Fruit fly (Drosophila melanogaster) whole organism, embryonic: ENCODE results near the gene Dbx.

Experiments used
- Ada2b ChIP-seq: fragments of 200-800 bp; sonication (Bioruptor generic); IDR thresholded peaks from 2 replicates; pipeline ENCODE4 v1.3.6; 2022; ENCODE audit warnings: missing biosample characterization, missing genetic modification characterization
- Aef1 ChIP-seq: fragments of 200-800 bp; sonication (Bioruptor generic); IDR thresholded peaks from 3 replicates; pipeline ENCODE4 v1.3.6; 2022; ENCODE audit warnings: missing biosample characterization, missing genetic modification characterization
- Atf6 ChIP-seq: fragments of 200-800 bp; sonication (Bioruptor generic); IDR thresholded peaks from 2 replicates; pipeline ENCODE4 v1.3.6; 2022; ENCODE audit warnings: missing biosample characterization, missing genetic modification characterization
- Awh ChIP-seq: fragments of 200-800 bp; sonication (Bioruptor generic); IDR thresholded peaks from 2 replicates; pipeline ENCODE4, ENCODE4 v1.3.6; 2022; ENCODE audit warnings: missing biosample characterization, missing genetic modification characterization
- B-H1 ChIP-seq: fragments of 200-800 bp; sonication (Bioruptor generic); IDR thresholded peaks from 3 replicates; pipeline ENCODE4 v1.3.6; 2022; ENCODE audit warnings: missing biosample characterization, missing genetic modification characterization
- BtbVII ChIP-seq: fragments of 200-800 bp; sonication (Bioruptor generic); optimal IDR thresholded peaks from 3 replicates; lab custom pipeline; 2017; ENCODE audit warnings: missing biosample characterization, mild to moderate bottlenecking, missing genetic modification characterization
- C15 ChIP-seq: fragments of 200-800 bp; sonication (Bioruptor generic); IDR thresholded peaks from 3 replicates; pipeline ENCODE4 v1.3.6; 2022; ENCODE audit warnings: missing biosample characterization, missing genetic modification characterization
- CG10366 ChIP-seq: fragments of 200-800 bp; sonication (Bioruptor generic); IDR thresholded peaks from 2 replicates; pipeline ENCODE4 v1.3.6; 2022; ENCODE audit warnings: missing biosample characterization, missing genetic modification characterization
- CG12071 ChIP-seq: fragments of 200-800 bp; sonication (Bioruptor generic); optimal IDR thresholded peaks from 3 replicates; lab custom pipeline; 2018; ENCODE audit warnings: missing biosample characterization, mild to moderate bottlenecking, missing genetic modification characterization
- CG1603 ChIP-seq: fragments of 200-800 bp; sonication (Bioruptor generic); optimal IDR thresholded peaks from 2 replicates; lab custom pipeline; 2019; ENCODE audit warnings: missing biosample characterization, mild to moderate bottlenecking, missing genetic modification characterization, moderate library complexity
- CG17361 ChIP-seq: fragments of 200-800 bp; sonication (Bioruptor generic); IDR thresholded peaks from 3 replicates; pipeline ENCODE4 v1.3.6; 2022; ENCODE audit warnings: missing biosample characterization, missing genetic modification characterization
- CG31441 ChIP-seq: fragments of 200-800 bp; sonication (Bioruptor generic); IDR thresholded peaks from 2 replicates; pipeline ENCODE4 v1.3.6; 2022; ENCODE audit warnings: missing biosample characterization, missing genetic modification characterization
- CG3163 ChIP-seq: fragments of 200-800 bp; sonication (Bioruptor generic); optimal IDR thresholded peaks from 3 replicates; lab custom pipeline; 2016; ENCODE audit warnings: missing biosample characterization, missing genetic modification characterization
- CG4328 ChIP-seq: fragments of 200-800 bp; sonication (Bioruptor generic); optimal IDR thresholded peaks from 3 replicates; lab custom pipeline; 2017; ENCODE audit warnings: missing biosample characterization, missing genetic modification reagents, missing genetic modification characterization
- CG4730 ChIP-seq: fragments of 200-800 bp; sonication (Bioruptor generic); IDR thresholded peaks from 2 replicates; pipeline ENCODE4 v1.3.6; 2022; ENCODE audit warnings: missing biosample characterization, missing genetic modification characterization
- CG5245 ChIP-seq: fragments of 200-800 bp; sonication (Bioruptor generic); optimal IDR thresholded peaks from 3 replicates; lab custom pipeline; 2016; ENCODE audit warnings: missing biosample characterization, missing genetic modification characterization
- CG5953 ChIP-seq: fragments of 200-800 bp; sonication (Bioruptor generic); IDR thresholded peaks from 2 replicates; pipeline ENCODE4 v1.3.6; 2022; ENCODE audit warnings: missing biosample characterization, missing genetic modification characterization
- CG7357 ChIP-seq: fragments of 200-800 bp; sonication (Bioruptor generic); IDR thresholded peaks from 3 replicates; pipeline ENCODE4 v1.3.6; 2022; ENCODE audit warnings: missing biosample characterization, missing genetic modification characterization
- CG8924 ChIP-seq: fragments of 200-800 bp; optimal IDR thresholded peaks from 3 replicates; lab custom pipeline; 2019; ENCODE audit warnings: missing biosample characterization, mild to moderate bottlenecking, missing genetic modification characterization, moderate library complexity
- CG9215 ChIP-seq: fragments of 200-800 bp; sonication (Bioruptor generic); IDR thresholded peaks from 2 replicates; pipeline ENCODE4 v1.3.6; 2022; ENCODE audit warnings: missing biosample characterization, missing genetic modification characterization
- CG9932 ChIP-seq: fragments of 200-800 bp; sonication (Bioruptor generic); IDR thresholded peaks from 2 replicates; pipeline ENCODE4 v1.3.6; 2022; ENCODE audit warnings: missing biosample characterization, missing genetic modification characterization
- D ChIP-seq, 2 experiments: fragments of 200-800 bp in 1 of 2; fragments of >200 bp in 1 of 2; sonication (Bioruptor generic) in 1 of 2; optimal IDR thresholded peaks; 2 replicates in 1 of 2; 3 replicates in 1 of 2; lab custom pipeline; 2017; ENCODE audit warnings: mild to moderate bottlenecking in 1 of 2, missing biosample characterization in 1 of 2, missing genetic modification characterization in 1 of 2, missing genetic modification reagents in 1 of 2
- Drgx ChIP-seq: fragments of 200-800 bp; sonication (Bioruptor generic); IDR thresholded peaks from 2 replicates; pipeline ENCODE4 v1.3.6; 2022; ENCODE audit warnings: missing biosample characterization, missing genetic modification characterization
- E2f1 ChIP-seq: fragments of 200-800 bp; sonication (Bioruptor generic); IDR thresholded peaks from 2 replicates; pipeline ENCODE4 v1.3.6; 2022; ENCODE audit warnings: missing biosample characterization, missing genetic modification characterization
- E2f2 ChIP-seq: fragments of 200-800 bp; sonication (Bioruptor generic); IDR thresholded peaks from 2 replicates; pipeline ENCODE4 v1.3.6; 2022; ENCODE audit warnings: missing biosample characterization, missing genetic modification characterization
- Ets65A ChIP-seq: fragments of 200-800 bp; sonication (Bioruptor generic); peaks from one replicate; lab custom pipeline; 2016; ENCODE audit warnings: missing biosample characterization, missing genetic modification characterization
- Ets97D ChIP-seq: fragments of 200-800 bp; sonication (Bioruptor generic); optimal IDR thresholded peaks from 3 replicates; lab custom pipeline; 2016; ENCODE audit warnings: missing biosample characterization, missing genetic modification characterization
- Fer1 ChIP-seq: fragments of 200-800 bp; sonication (Bioruptor generic); optimal IDR thresholded peaks from 2 replicates; lab custom pipeline; 2017; ENCODE audit warnings: missing biosample characterization, mild to moderate bottlenecking, missing genetic modification characterization
- GATAe ChIP-seq: fragments of 200-800 bp; sonication (Bioruptor generic); conservative IDR thresholded peaks from 2 replicates; pipeline ENCODE4 v1.3.6; 2022; ENCODE audit warnings: missing biosample characterization, missing genetic modification characterization
- Med ChIP-seq: fragments of 200-800 bp; sonication (Bioruptor generic); peaks from one replicate; lab custom pipeline; 2016; ENCODE audit warnings: missing biosample characterization, missing genetic modification characterization, mild to moderate bottlenecking, inconsistent platforms, moderate library complexity
- Nf-YA ChIP-seq: fragments of 200-800 bp; sonication (Bioruptor generic); IDR thresholded peaks from 2 replicates; pipeline ENCODE4 v1.3.6; 2022; ENCODE audit warnings: missing biosample characterization, missing genetic modification characterization
- Pdp1 ChIP-seq, 2 experiments: fragments of 200-800 bp; sonication (Bioruptor generic); optimal IDR thresholded peaks; 3 replicates each; lab custom pipeline; 2016; ENCODE audit warnings: missing biosample characterization in 2 of 2, missing genetic modification characterization in 2 of 2, mild to moderate bottlenecking in 1 of 2, moderate library complexity in 1 of 2
- Rx ChIP-seq: fragments of 200-800 bp; sonication (Bioruptor generic); IDR thresholded peaks from 2 replicates; pipeline ENCODE4 v1.3.6; 2022; ENCODE audit warnings: missing biosample characterization, missing genetic modification characterization
- Sox102F ChIP-seq: fragments of 200-800 bp; sonication (Bioruptor generic); optimal IDR thresholded peaks from 2 replicates; lab custom pipeline; 2018; ENCODE audit warnings: missing biosample characterization, mild to moderate bottlenecking, missing genetic modification characterization, moderate library complexity
- ase ChIP-seq: fragments of 200-800 bp; sonication (Bioruptor generic); IDR thresholded peaks from 3 replicates; pipeline ENCODE4 v1.3.6; 2022; ENCODE audit warnings: missing biosample characterization, missing genetic modification characterization
- bab2 ChIP-seq: fragments of 200-800 bp; sonication (Bioruptor generic); optimal IDR thresholded peaks from 2 replicates; lab custom pipeline; 2016; ENCODE audit warnings: missing biosample characterization, missing genetic modification characterization
- bcd ChIP-seq: fragments of 200-800 bp; sonication (Bioruptor generic); optimal IDR thresholded peaks from 2 replicates; lab custom pipeline; 2017; ENCODE audit warnings: missing biosample characterization, mild to moderate bottlenecking, missing genetic modification characterization
- bigmax ChIP-seq: fragments of 200-800 bp; sonication (Bioruptor generic); optimal IDR thresholded peaks from 2 replicates; lab custom pipeline; 2018; ENCODE audit warnings: missing biosample characterization, mild to moderate bottlenecking, missing genetic modification characterization
- chm ChIP-seq: fragments of 200-800 bp; sonication (Bioruptor generic); IDR thresholded peaks from 2 replicates; pipeline ENCODE4 v1.3.6; 2022; ENCODE audit warnings: missing biosample characterization, missing genetic modification characterization
- dan ChIP-seq: fragments of 200-800 bp; sonication (Bioruptor generic); IDR thresholded peaks from 2 replicates; pipeline ENCODE4 v1.3.6; 2022; ENCODE audit warnings: missing biosample characterization, missing genetic modification characterization
- danr ChIP-seq: fragments of 200-800 bp; sonication (Bioruptor generic); IDR thresholded peaks from 2 replicates; pipeline ENCODE4 v1.3.6; 2022; ENCODE audit warnings: missing biosample characterization, missing genetic modification characterization
- dimm ChIP-seq: fragments of 200-800 bp; sonication (Bioruptor generic); IDR thresholded peaks from 2 replicates; pipeline ENCODE4 v1.3.6; 2022; ENCODE audit warnings: missing biosample characterization, missing genetic modification characterization
- ind ChIP-seq: fragments of 200-800 bp; sonication (Bioruptor generic); optimal IDR thresholded peaks from 3 replicates; lab custom pipeline; 2016; ENCODE audit warnings: missing biosample characterization, missing genetic modification characterization
- klu ChIP-seq: fragments of 200-800 bp; sonication (Bioruptor generic); IDR thresholded peaks from 2 replicates; pipeline ENCODE4 v1.3.6; 2022; ENCODE audit warnings: missing biosample characterization, missing genetic modification characterization
- lmd ChIP-seq: fragments of 200-800 bp; sonication (Bioruptor generic); IDR thresholded peaks from 2 replicates; pipeline ENCODE4 v1.3.6; 2022; ENCODE audit warnings: missing biosample characterization, missing genetic modification characterization
- pnt ChIP-seq: fragments of 200-800 bp; sonication (Bioruptor generic); optimal IDR thresholded peaks from 3 replicates; lab custom pipeline; 2016; ENCODE audit warnings: missing biosample characterization, missing genetic modification characterization
- pum ChIP-seq: fragments of 200-800 bp; sonication (Bioruptor generic); optimal IDR thresholded peaks from 2 replicates; lab custom pipeline; 2016; ENCODE audit warnings: missing biosample characterization, missing genetic modification characterization
- ranshi ChIP-seq: fragments of 200-800 bp; sonication (Bioruptor generic); IDR thresholded peaks from 2 replicates; pipeline ENCODE4 v1.3.6; 2022; ENCODE audit warnings: missing biosample characterization, missing genetic modification characterization
- scrt ChIP-seq: fragments of 200-800 bp; sonication (Bioruptor generic); optimal IDR thresholded peaks from 2 replicates; lab custom pipeline; 2018; ENCODE audit warnings: missing biosample characterization, mild to moderate bottlenecking, missing genetic modification characterization, moderate library complexity
- stc ChIP-seq: fragments of 200-800 bp; sonication (Bioruptor generic); IDR thresholded peaks from 2 replicates; pipeline ENCODE4 v1.3.6; 2022; ENCODE audit warnings: missing biosample characterization, missing genetic modification characterization
- vvl ChIP-seq: fragments of 200-800 bp; sonication (Bioruptor generic); IDR thresholded peaks from 2 replicates; pipeline ENCODE4 v1.3.6; 2022; ENCODE audit warnings: missing biosample characterization, missing genetic modification characterization

Gene Dbx

dm6 chr3L:1880692-1881091 lies 40.4 kb upstream of the Dbx start (continued):
- TF ChIP-seq CG4328 (GFP tag; lab: Kevin White, UChicago) = no peak
- no peak for TF ChIP-seq bigmax
- TF ChIP-seq BtbVII (GFP tag; lab: Kevin White, UChicago) = peak; percentile 24
- TF ChIP-seq E2f1 (GFP tag; lab: Robert Waterston, UW) = 0 out of 2 replicates have a peak, but pooled peaks have one; percentile 21
- TF ChIP-seq bcd (GFP tag; lab: Kevin White, UChicago) = peak; percentile 2
- TF ChIP-seq GATAe (GFP tag; lab: Robert Waterston, UW) = 0 out of 2 replicates have a peak, but pooled peaks have one; percentile 29
- TF ChIP-seq Nf-YA (GFP tag; lab: Robert Waterston, UW) = peak; percentile 54
- peak; percentile 46 for TF ChIP-seq CG12071 (GFP tag; lab: Kevin White, UChicago)
- no peak for TF ChIP-seq Ets97D
- peak; percentile 45 for TF ChIP-seq CG9932 (GFP tag; lab: Robert Waterston, UW)
- peak; percentile 6 for TF ChIP-seq pnt (GFP tag; lab: Kevin White, UChicago)
- peak; percentile 65; the same call in 1 of the 2 replicates for TF ChIP-seq lmd (GFP tag; lab: Robert Waterston, UW)
- TF ChIP-seq CG17361 (GFP tag; lab: Robert Waterston, UW) = 0 out of 3 replicates have a peak, but pooled peaks have one; percentile 37
- peak; percentile 34; the same call in 1 of the 2 replicates for TF ChIP-seq CG10366
- no peak for TF ChIP-seq scrt (GFP tag; lab: Kevin White, UChicago)
- TF ChIP-seq dimm (GFP tag; lab: Robert Waterston, UW) = 0 out of 2 replicates have a peak, but pooled peaks have one; percentile 19
- TF ChIP-seq klu (GFP tag; lab: Robert Waterston, UW) = peak; percentile 44; the same call in 1 of the 2 replicates
- peak; percentile 30; the same call in 1 of the 2 replicates for TF ChIP-seq Awh (GFP tag; lab: Robert Waterston, UW)
- TF ChIP-seq D (optimal IDR thresholded peaks at IDR 0.05; lab: Kevin White, UChicago) = no peak
- peak; percentile 4 for TF ChIP-seq D (GFP tag; optimal IDR thresholded peaks at IDR 0.05; lab: Kevin White, UChicago)
- no peak for TF ChIP-seq chm (GFP tag; lab: Robert Waterston, UW)
- peak; percentile 53 for TF ChIP-seq stc (GFP tag; lab: Robert Waterston, UW)
- TF ChIP-seq dan = no peak
- peak; percentile 13 for TF ChIP-seq CG1603 (tag; lab: Kevin White, UChicago)
- peak; percentile 25 for TF ChIP-seq bab2 (GFP tag; lab: Kevin White, UChicago)
- 0 out of 2 replicates have a peak, but pooled peaks have one; percentile 40 for TF ChIP-seq CG5953 (GFP tag; lab: Robert Waterston, UW)
- TF ChIP-seq CG3163 = no peak
- peak; percentile 14; the same call in 1 of the 2 replicates for TF ChIP-seq E2f2 (GFP tag; lab: Robert Waterston, UW)
- peak; percentile 23 for TF ChIP-seq CG5245 (GFP tag; lab: Kevin White, UChicago)
- TF ChIP-seq CG9215 (GFP tag; lab: Robert Waterston, UW) = peak; percentile 6; the same call in 1 of the 2 replicates
- peak; percentile 59; the same call in 1 of the 3 replicates for TF ChIP-seq ase
- TF ChIP-seq C15 (GFP tag; lab: Robert Waterston, UW) = 0 out of 3 replicates have a peak, but pooled peaks have one; percentile 54
- peak; percentile 11 to 24 for TF ChIP-seq Pdp1 (GFP tag; optimal IDR thresholded peaks at IDR 0.05; lab: Kevin White, UChicago)
- peak; percentile 43 for TF ChIP-seq Ets65A (GFP tag; lab: Kevin White, UChicago)
- 0 out of 2 replicates have a peak, but pooled peaks have one; percentile 29 for TF ChIP-seq CG4730 (GFP tag; lab: Robert Waterston, UW)
- TF ChIP-seq Drgx (GFP tag; lab: Robert Waterston, UW) = peak; percentile 80
- TF ChIP-seq vvl (GFP tag; lab: Robert Waterston, UW) = peak; percentile 80
- peak; percentile 70 for TF ChIP-seq Ada2b (GFP tag; lab: Robert Waterston, UW)
- 0 out of 2 replicates have a peak, but pooled peaks have one; percentile 22 for TF ChIP-seq CG31441 (GFP tag; lab: Robert Waterston, UW)
- peak; percentile 66 for TF ChIP-seq Aef1 (GFP tag; lab: Robert Waterston, UW)
- 0 out of 2 replicates have a peak, but pooled peaks have one; percentile 22 for TF ChIP-seq danr
- TF ChIP-seq ind (GFP tag; lab: Kevin White, UChicago) = peak; percentile 53
- peak; percentile 25 for TF ChIP-seq Sox102F (GFP tag; lab: Kevin White, UChicago)
- peak; percentile 90 for TF ChIP-seq Med (GFP tag; lab: Kevin White, UChicago)
- no peak for TF ChIP-seq pum
- peak; percentile 51 for TF ChIP-seq Fer1 (GFP tag; lab: Kevin White, UChicago)
- TF ChIP-seq CG7357 = 0 out of 3 replicates have a peak, but pooled peaks have one; percentile 34
- no peak for TF ChIP-seq CG8924 (tag; lab: Kevin White, UChicago)
- TF ChIP-seq Atf6 (GFP tag; lab: Robert Waterston, UW) = 0 out of 2 replicates have a peak, but pooled peaks have one; percentile 46
- TF ChIP-seq ranshi (GFP tag; lab: Robert Waterston, UW) = peak; percentile 72
- TF ChIP-seq Rx (GFP tag; lab: Robert Waterston, UW) = 0 out of 2 replicates have a peak, but pooled peaks have one; percentile 49
- TF ChIP-seq B-H1 (GFP tag; lab: Robert Waterston, UW) = peak; percentile 25; the same call in 2 of the 3 replicates
